Fruit fly (Drosophila melanogaster): ENCODE results near the gene Or65b.

- TF ChIP-seq h (optimal IDR thresholded peaks at IDR 0.05), result no peak
- no peak for TF ChIP-seq insv (optimal IDR thresholded peaks at IDR 0.05)
- TF ChIP-seq ttk (optimal IDR thresholded peaks at IDR 0.05), result no peak
- TF ChIP-seq Myc (optimal IDR thresholded peaks at IDR 0.05), result no peak
Observed at dm6 chr3L:6304859-6305258, 20.6 kb upstream of the Or65b start.

All from Kc167 (cell line).